Worm (Caenorhabditis elegans): ENCODE data around the gene mcm-3.
"Not testable (repeated sequence)": the region's sequence is repeated elsewhere in the genome, so short reads cannot be mapped to it uniquely, and the experiment has no call there.

The mcm-3 gene

ce11 chrV:15059534-15059933, at the start of gene mcm-3, which contains the start of gene C25D7.15:
TSS of gene mcm-3 (minus strand) at chrV:15059599.
TSS of gene C25D7.15 (plus strand) at chrV:15059808.
- TF ChIP-seq unc-120 (tag; optimal IDR thresholded peaks at IDR 0.05; ENCODE audit: poor library complexity, severe bottlenecking) = no peak
- TF ChIP-seq unc-39 (tag; optimal IDR thresholded peaks at IDR 0.05) = no peak
- TF ChIP-seq ceh-43 (GFP tag; optimal IDR thresholded peaks at IDR 0.05) = no peak
- no peak for TF ChIP-seq elt-1 (tag; optimal IDR thresholded peaks at IDR 0.05; ENCODE audit: borderline replicate concordance, insufficient read depth)
- TF ChIP-seq ceh-83 (GFP tag; optimal IDR thresholded peaks at IDR 0.05) = no peak
- peak; percentile 12 for TF ChIP-seq lsy-2 (tag; optimal IDR thresholded peaks at IDR 0.05)
- peak; percentile 11 for TF ChIP-seq ces-1 (GFP tag; optimal IDR thresholded peaks at IDR 0.05)
- peak; percentile 44 for TF ChIP-seq zip-8 (tag; optimal IDR thresholded peaks at IDR 0.05)
- TF ChIP-seq nhr-12 (tag; optimal IDR thresholded peaks at IDR 0.05) = no peak
- no peak for TF ChIP-seq lin-32 (GFP tag; optimal IDR thresholded peaks at IDR 0.05)
- no peak for TF ChIP-seq nhr-2 (tag; optimal IDR thresholded peaks at IDR 0.05)
- TF ChIP-seq mep-1 (tag; optimal IDR thresholded peaks at IDR 0.05) = no peak
- TF ChIP-seq blmp-1 (tag; optimal IDR thresholded peaks at IDR 0.05) = no peak
- TF ChIP-seq pha-4 (tag; optimal IDR thresholded peaks at IDR 0.05) = no peak
- no peak for TF ChIP-seq ztf-11 (tag; optimal IDR thresholded peaks at IDR 0.05)
- TF ChIP-seq tbx-8 (GFP tag; optimal IDR thresholded peaks at IDR 0.05) = no peak
- no peak for TF ChIP-seq drap-1 (GFP tag; optimal IDR thresholded peaks at IDR 0.05)

- TF ChIP-seq pha-4, elt-3, lin-13 (tag; optimal IDR thresholded peaks at IDR 0.05): not testable (repeated sequence)
Measured at ce11 chrV:15105893-15106598, 46.6 kb upstream of the mcm-3 start, which contains the start of gene C01G10.14. TSS of gene C01G10.14 (minus strand) at chrV:15105943.

- peak; percentile 7 for TF ChIP-seq elt-1 (tag; optimal IDR thresholded peaks at IDR 0.05; ENCODE audit: borderline replicate concordance, insufficient read depth)
- no peak for TF ChIP-seq drap-1 (GFP tag; optimal IDR thresholded peaks at IDR 0.05)
- TF ChIP-seq ceh-83 (GFP tag; optimal IDR thresholded peaks at IDR 0.05) = no peak
- no peak for TF ChIP-seq bed-3 (GFP tag; optimal IDR thresholded peaks at IDR 0.05)
Measured at ce11 chrV:15099447-15099846, 40.0 kb upstream of the mcm-3 start, which contains the start of gene C01G10.1. TSS of gene C01G10.1 (plus strand) at chrV:15099747.

DNA sequence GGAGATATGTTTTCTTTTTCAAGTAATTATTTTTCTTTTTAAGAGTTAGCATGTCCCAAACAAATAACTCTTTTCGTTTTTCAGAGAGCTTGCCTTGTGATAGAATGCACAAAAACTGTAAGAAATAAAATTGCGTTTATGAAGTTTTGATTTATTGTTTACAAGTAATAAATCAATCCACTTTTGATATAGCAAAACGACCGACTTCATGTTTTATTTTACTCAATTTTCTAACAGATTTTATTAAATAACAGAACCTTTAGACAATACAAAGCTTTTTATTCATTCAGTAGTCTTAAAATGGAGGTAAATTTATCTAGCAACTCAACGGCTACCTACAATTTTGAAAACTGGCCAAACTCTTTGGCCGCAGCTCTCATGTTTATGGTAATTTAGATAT, 35.4 kb upstream of the mcm-3 start, which contains the start of gene srx-78:
Gene srx-78 (plus strand): TSS at position 301 of the 400 bp plus-strand sequence.
- no peak for TF ChIP-seq unc-39 (tag; optimal IDR thresholded peaks at IDR 0.05)
- TF ChIP-seq M03D4.4 (tag; optimal IDR thresholded peaks at IDR 0.05) = no peak
- TF ChIP-seq mls-2 (tag; optimal IDR thresholded peaks at IDR 0.05) = no peak
- TF ChIP-seq elt-3 (tag; optimal IDR thresholded peaks at IDR 0.05) = no peak
- no peak for TF ChIP-seq ztf-11 (tag; optimal IDR thresholded peaks at IDR 0.05)
- TF ChIP-seq nhr-28 (tag; optimal IDR thresholded peaks at IDR 0.05) = no peak
- no peak for TF ChIP-seq blmp-1 (tag; optimal IDR thresholded peaks at IDR 0.05)
- no peak for TF ChIP-seq nhr-237 (tag; optimal IDR thresholded peaks at IDR 0.05)

- TF ChIP-seq elt-3 (tag; optimal IDR thresholded peaks at IDR 0.05) (no peak), lsy-2 (tag; optimal IDR thresholded peaks at IDR 0.05) (no peak), unc-120 (tag; optimal IDR thresholded peaks at IDR 0.05; ENCODE audit: poor library complexity, severe bottlenecking) (no peak), hlh-1 (tag; optimal IDR thresholded peaks at IDR 0.05) (no peak), sem-2 (GFP tag; optimal IDR thresholded peaks at IDR 0.05) (no peak), unc-62 (GFP tag; optimal IDR thresholded peaks at IDR 0.05) (no peak), elt-1 (tag; optimal IDR thresholded peaks at IDR 0.05; ENCODE audit: borderline replicate concordance, insufficient read depth) (no peak), lin-13 (tag; optimal IDR thresholded peaks at IDR 0.05) (no peak), blmp-1 (tag; optimal IDR thresholded peaks at IDR 0.05) (no peak), ceh-83 (GFP tag; optimal IDR thresholded peaks at IDR 0.05) (no peak)
Measured at ce11 chrV:15092666-15093065, 33.3 kb upstream of the mcm-3 start, which contains the start of gene txt-12. TSS of gene txt-12 (plus strand) at chrV:15092966.

- TF ChIP-seq ceh-43 (GFP tag; optimal IDR thresholded peaks at IDR 0.05) = no peak
- TF ChIP-seq blmp-1 (tag; optimal IDR thresholded peaks at IDR 0.05) = no peak
- no peak for TF ChIP-seq unc-39 (tag; optimal IDR thresholded peaks at IDR 0.05)
- TF ChIP-seq elt-3 (tag; optimal IDR thresholded peaks at IDR 0.05) = no peak
- TF ChIP-seq lin-32 (GFP tag; optimal IDR thresholded peaks at IDR 0.05) = no peak
- no peak for TF ChIP-seq snpc-4 (tag; optimal IDR thresholded peaks at IDR 0.05)
- no peak for TF ChIP-seq sptf-1 (tag; optimal IDR thresholded peaks at IDR 0.05)
Measured at ce11 chrV:15090457-15090856, 31.1 kb upstream of the mcm-3 start, which contains the start of gene C01G10.17. TSS of gene C01G10.17 (plus strand) at chrV:15090757.

Measured in whole organism, mixed stage, embryonic.